Fruit fly (Drosophila melanogaster) whole organism: ENCODE results near the gene Cpr64Ad.

ENCODE experiments used
- CG8478 ChIP-seq: fragments of >200 bp; optimal IDR thresholded peaks from 2 replicates; lab custom pipeline; 2018; ENCODE audit warnings: inconsistent platforms
- Dll ChIP-seq: fragments of >200 bp; optimal IDR thresholded peaks from 2 replicates; lab custom pipeline; 2017
- EcR ChIP-seq, 2 experiments: fragments of >200 bp; optimal IDR thresholded peaks; 2 replicates each; lab custom pipeline; 2017; ENCODE audit warnings: missing biosample characterization in 2 of 2, missing genetic modification characterization in 2 of 2, missing genetic modification reagents in 2 of 2
- pan ChIP-seq: fragments of >200 bp; optimal IDR thresholded peaks from 2 replicates; lab custom pipeline; 2017
- psq ChIP-seq: fragments of >200 bp; optimal IDR thresholded peaks from 2 replicates; lab custom pipeline; 2017
- usp ChIP-seq: fragments of >200 bp; optimal IDR thresholded peaks from 2 replicates; lab custom pipeline; 2017; ENCODE audit warnings: missing biosample characterization, missing genetic modification characterization, mixed read lengths

Cpr64Ad gene

dm6 chr3L:4215079-4215478 is at the start of gene Cpr64Ad:
Gene Cpr64Ad, plus strand, starts transcription at chr3L:4215379.
- TF ChIP-seq usp (no peak), EcR (GFP tag; optimal IDR thresholded peaks at IDR 0.05; lab: Kevin White, UChicago) (no peak), pan (no peak), CG8478 (lab: Kevin White, UChicago) (no peak), Dll (no peak), psq (lab: Kevin White, UChicago) (no peak)

dm6 chr3L:4167353-4167842 is 47.8 kb upstream of the Cpr64Ad start, which contains the start of gene mas:
Gene mas, minus strand, starts transcription at chr3L:4167464.
- no peak for TF ChIP-seq usp
- TF ChIP-seq Dll = no peak

dm6 chr3L:4169957-4170651 is 45.1 kb upstream of the Cpr64Ad start, which contains the start of gene Ero1L:
Gene Ero1L, plus strand, starts transcription at chr3L:4170404.
- TF ChIP-seq psq (lab: Kevin White, UChicago) = no peak
- no peak for TF ChIP-seq CG8478 (lab: Kevin White, UChicago)
- TF ChIP-seq Dll = no peak
- TF ChIP-seq usp = no peak
- no peak for TF ChIP-seq pan
- TF ChIP-seq EcR (GFP tag; optimal IDR thresholded peaks at IDR 0.05; lab: Kevin White, UChicago) = no peak

- TF ChIP-seq CG8478 (lab: Kevin White, UChicago) (no peak), psq (lab: Kevin White, UChicago) (no peak), EcR (GFP tag; optimal IDR thresholded peaks at IDR 0.05; lab: Kevin White, UChicago) (no peak), usp (no peak), Dll (no peak), pan (no peak)
Observed at dm6 chr3L:4173584-4173983, 41.6 kb upstream of the Cpr64Ad start, which contains the start of gene CG18675. Gene CG18675, plus strand, starts transcription at chr3L:4173884.

- TF ChIP-seq psq (lab: Kevin White, UChicago) (no peak), Dll (no peak), CG8478 (lab: Kevin White, UChicago) (no peak), EcR (GFP tag; optimal IDR thresholded peaks at IDR 0.05; lab: Kevin White, UChicago) (no peak), usp (no peak), pan (no peak)
Observed at dm6 chr3L:4177981-4178562, 37.1 kb upstream of the Cpr64Ad start, which contains the start of gene Teh4. Gene Teh4, minus strand, starts transcription at chr3L:4178270.

dm6 chr3L:4184563-4184962 is 30.6 kb upstream of the Cpr64Ad start, which contains the start of gene Teh3:
Gene Teh3, minus strand, starts transcription at chr3L:4184663.
- TF ChIP-seq pan (no peak), usp (no peak), psq (lab: Kevin White, UChicago) (no peak), Dll (no peak), CG8478 (lab: Kevin White, UChicago) (no peak), EcR (GFP tag; optimal IDR thresholded peaks at IDR 0.05; lab: Kevin White, UChicago) (no peak)

- TF ChIP-seq psq (lab: Kevin White, UChicago) (no peak), EcR (GFP tag; optimal IDR thresholded peaks at IDR 0.05; lab: Kevin White, UChicago) (no peak), usp (no peak), CG8478 (lab: Kevin White, UChicago) (no peak), pan (no peak)
Observed at dm6 chr3L:4185259-4185658, 29.9 kb upstream of the Cpr64Ad start.

dm6 chr3L:4186659-4187058 is 28.5 kb upstream of the Cpr64Ad start, which contains the start of gene VhaM9.7-c:
Gene VhaM9.7-c, minus strand, starts transcription at chr3L:4186865.
- TF ChIP-seq EcR (GFP tag; optimal IDR thresholded peaks at IDR 0.05; lab: Kevin White, UChicago) (no peak), CG8478 (lab: Kevin White, UChicago) (no peak), Dll (no peak), psq (lab: Kevin White, UChicago) (no peak), usp (no peak), pan (no peak)

- TF ChIP-seq Dll (no peak), usp (no peak), EcR (GFP tag; optimal IDR thresholded peaks at IDR 0.05; lab: Kevin White, UChicago) (no peak), CG8478 (lab: Kevin White, UChicago) (no peak), psq (lab: Kevin White, UChicago) (no peak), pan (no peak)
Observed at dm6 chr3L:4187930-4188523, 27.2 kb upstream of the Cpr64Ad start, which contains the start of the genes Teh2 and tipE. Gene Teh2, minus strand, starts transcription at chr3L:4188023. Gene tipE, plus strand, starts transcription at chr3L:4188499.

- no peak for TF ChIP-seq psq (lab: Kevin White, UChicago)
- TF ChIP-seq Dll = no peak
- no peak for TF ChIP-seq CG8478 (lab: Kevin White, UChicago)
- TF ChIP-seq pan = no peak
- no peak for TF ChIP-seq EcR (GFP tag; optimal IDR thresholded peaks at IDR 0.05; lab: Kevin White, UChicago)
Observed at dm6 chr3L:4193730-4194649, 21.2 kb upstream of the Cpr64Ad start, which contains the start of gene CG43367. Gene CG43367, plus strand, starts transcription at chr3L:4193993.

- TF ChIP-seq pan (no peak), usp (no peak), Dll (no peak), psq (lab: Kevin White, UChicago) (no peak), CG8478 (lab: Kevin White, UChicago) (no peak), EcR (GFP tag; optimal IDR thresholded peaks at IDR 0.05; lab: Kevin White, UChicago) (no peak)
Observed at dm6 chr3L:4204239-4204638, 10.9 kb upstream of the Cpr64Ad start, which contains the start of gene CG15005. Gene CG15005, minus strand, starts transcription at chr3L:4204339.
